Worm (Caenorhabditis elegans) whole organism, L2 larva: Measurements from ENCODE around the gene gst-7.

Source experiments
- C34F6.9 ChIP-seq: fragments of 150-350 bp; optimal IDR thresholded peaks from 2 replicates; lab custom pipeline; 2014; ENCODE audit warnings: missing biosample characterization, missing genetic modification characterization
- F13H6.1 ChIP-seq: sonication (generic microtip); optimal IDR thresholded peaks from 2 replicates; lab custom pipeline; 2016; ENCODE audit warnings: missing genetic modification characterization, missing compliant biosample characterization
- R02D3.7 ChIP-seq: fragments of 150-350 bp; optimal IDR thresholded peaks from 2 replicates; lab custom pipeline; 2014; ENCODE audit warnings: missing biosample characterization, missing genetic modification characterization
- Y55F3AM.14 ChIP-seq: fragments of 200-800 bp; sonication (Bioruptor generic); optimal IDR thresholded peaks from 2 replicates; lab custom pipeline; 2018; ENCODE audit warnings: mild to moderate bottlenecking, missing genetic modification characterization, missing compliant biosample characterization
- ZK546.5 ChIP-seq: sonication (generic microtip); optimal IDR thresholded peaks from 2 replicates; lab custom pipeline; 2017; ENCODE audit warnings: missing biosample characterization, missing genetic modification characterization
- alr-1 ChIP-seq: fragments of 150-350 bp; optimal IDR thresholded peaks from 2 replicates; lab custom pipeline; 2014; ENCODE audit warnings: missing biosample characterization, missing genetic modification characterization
- aly-2 ChIP-seq: fragments of 150-350 bp; optimal IDR thresholded peaks from 2 replicates; lab custom pipeline; 2014; ENCODE audit warnings: missing biosample characterization, missing genetic modification characterization
- ama-1 ChIP-seq: fragments of 150-350 bp; optimal IDR thresholded peaks from 2 replicates; lab custom pipeline; 2018; ENCODE audit warnings: inconsistent platforms
- blmp-1 ChIP-seq: sonication (generic microtip); optimal IDR thresholded peaks from 2 replicates; lab custom pipeline; 2017; ENCODE audit warnings: missing genetic modification characterization, mild to moderate bottlenecking, missing compliant biosample characterization, antibody characterized with exemption, moderate library complexity; ENCODE audit not compliant: insufficient read depth
- ceh-16 ChIP-seq: fragments of 150-350 bp; optimal IDR thresholded peaks from 2 replicates; lab custom pipeline; 2014; ENCODE audit warnings: missing biosample characterization, missing genetic modification characterization
- ceh-82 ChIP-seq: fragments of 150-350 bp; optimal IDR thresholded peaks from 2 replicates; lab custom pipeline; 2014; ENCODE audit warnings: missing biosample characterization, missing genetic modification characterization
- crh-2 ChIP-seq: sonication (generic microtip); optimal IDR thresholded peaks from 2 replicates; lab custom pipeline; 2017; ENCODE audit warnings: missing biosample characterization, missing genetic modification characterization
- dmd-4 ChIP-seq: sonication (generic microtip); optimal IDR thresholded peaks from 2 replicates; lab custom pipeline; 2017; ENCODE audit warnings: missing biosample characterization, missing genetic modification characterization
- egl-27 ChIP-seq: sonication (generic microtip); optimal IDR thresholded peaks from 3 replicates; lab custom pipeline; 2017; ENCODE audit warnings: missing biosample characterization, missing genetic modification reagents, missing genetic modification characterization
- elt-1 ChIP-seq: fragments of 150-350 bp; optimal IDR thresholded peaks from 2 replicates; lab custom pipeline; 2014; ENCODE audit warnings: missing biosample characterization, missing genetic modification characterization
- elt-3 ChIP-seq: sonication (generic microtip); optimal IDR thresholded peaks from 2 replicates; lab custom pipeline; 2017; ENCODE audit warnings: missing biosample characterization, missing genetic modification characterization
- fos-1 ChIP-seq: fragments of 150-350 bp; optimal IDR thresholded peaks from 2 replicates; lab custom pipeline; 2014; ENCODE audit warnings: missing biosample characterization, missing genetic modification characterization
- gmeb-1 ChIP-seq: fragments of 150-350 bp; optimal IDR thresholded peaks from 2 replicates; lab custom pipeline; 2014; ENCODE audit warnings: missing biosample characterization, missing genetic modification characterization
- lin-11 ChIP-seq: fragments of 150-350 bp; sonication (generic microtip); optimal IDR thresholded peaks from 2 replicates; lab custom pipeline; 2014; ENCODE audit warnings: missing biosample characterization, missing genetic modification characterization, inconsistent platforms, mixed read lengths
- lin-13 ChIP-seq: fragments of 150-350 bp; optimal IDR thresholded peaks from 2 replicates; lab custom pipeline; 2014; ENCODE audit warnings: missing biosample characterization, missing genetic modification reagents, missing genetic modification characterization
- lin-39 ChIP-seq: fragments of 150-350 bp; optimal IDR thresholded peaks from 2 replicates; lab custom pipeline; 2014; ENCODE audit warnings: missing biosample characterization, missing genetic modification reagents, missing genetic modification characterization
- lsy-2 ChIP-seq, 2 experiments: fragments of 150-350 bp in 1 of 2; sonication (generic microtip) in 1 of 2; optimal IDR thresholded peaks; 2 replicates each; lab custom pipeline; 2014 to 2017; ENCODE audit warnings: missing biosample characterization in 2 of 2, missing genetic modification characterization in 2 of 2
- mab-5 ChIP-seq: fragments of 150-350 bp; optimal IDR thresholded peaks from 2 replicates; lab custom pipeline; 2014; ENCODE audit warnings: missing biosample characterization, missing genetic modification characterization
- mbf-1 ChIP-seq: sonication (generic microtip); optimal IDR thresholded peaks from 2 replicates; lab custom pipeline; 2017; ENCODE audit warnings: missing biosample characterization, missing genetic modification characterization
- mdl-1 ChIP-seq, 2 experiments: fragments of 150-350 bp in 1 of 2; sonication (generic microtip) in 1 of 2; optimal IDR thresholded peaks; 2 replicates each; lab custom pipeline; 2017; ENCODE audit warnings: missing biosample characterization in 2 of 2, missing genetic modification characterization in 2 of 2
- nhr-10 ChIP-seq: sonication (generic microtip); optimal IDR thresholded peaks from 2 replicates; lab custom pipeline; 2017; ENCODE audit warnings: missing biosample characterization, missing genetic modification characterization
- nhr-11 ChIP-seq: fragments of 150-350 bp; optimal IDR thresholded peaks from 2 replicates; lab custom pipeline; 2014; ENCODE audit warnings: missing biosample characterization, missing genetic modification characterization
- nhr-12 ChIP-seq: fragments of 150-350 bp; optimal IDR thresholded peaks from 2 replicates; lab custom pipeline; 2014; ENCODE audit warnings: missing biosample characterization, missing genetic modification characterization
- nhr-129 ChIP-seq: fragments of 150-350 bp; optimal IDR thresholded peaks from 2 replicates; lab custom pipeline; 2014; ENCODE audit warnings: missing biosample characterization, missing genetic modification characterization
- nhr-21 ChIP-seq: fragments of 150-350 bp; optimal IDR thresholded peaks from 2 replicates; lab custom pipeline; 2014; ENCODE audit warnings: missing biosample characterization, missing genetic modification characterization
- nhr-25 ChIP-seq: fragments of 150-350 bp; sonication (generic microtip); optimal IDR thresholded peaks from 3 replicates; lab custom pipeline; 2014; ENCODE audit warnings: missing biosample characterization, missing genetic modification characterization
- nhr-6 ChIP-seq: fragments of 150-350 bp; optimal IDR thresholded peaks from 2 replicates; lab custom pipeline; 2014; ENCODE audit warnings: missing biosample characterization, missing genetic modification characterization
- nhr-77 ChIP-seq: fragments of 150-350 bp; optimal IDR thresholded peaks from 2 replicates; lab custom pipeline; 2014; ENCODE audit warnings: missing biosample characterization, missing genetic modification characterization
- peb-1 ChIP-seq: fragments of 150-350 bp; optimal IDR thresholded peaks from 2 replicates; lab custom pipeline; 2014; ENCODE audit warnings: missing biosample characterization, missing genetic modification characterization
- sem-4 ChIP-seq: fragments of 150-350 bp; optimal IDR thresholded peaks from 2 replicates; lab custom pipeline; 2014; ENCODE audit warnings: missing biosample characterization, missing genetic modification reagents, missing genetic modification characterization
- skn-1 ChIP-seq: sonication (generic microtip); optimal IDR thresholded peaks from 2 replicates; lab custom pipeline; 2017; ENCODE audit warnings: missing biosample characterization, missing genetic modification characterization
- sma-3 ChIP-seq: sonication (generic microtip); optimal IDR thresholded peaks from 2 replicates; lab custom pipeline; 2016; ENCODE audit warnings: missing genetic modification reagents, missing genetic modification characterization, missing compliant biosample characterization
- sma-9 ChIP-seq, 2 experiments: fragments of 150-350 bp in 1 of 2; sonication (generic microtip) in 1 of 2; optimal IDR thresholded peaks; 2 replicates each; lab custom pipeline; 2014 to 2016; ENCODE audit warnings: missing genetic modification characterization in 2 of 2, mild to moderate bottlenecking in 1 of 2, missing biosample characterization in 1 of 2, missing compliant biosample characterization in 1 of 2, missing genetic modification reagents in 1 of 2, moderate library complexity in 1 of 2
- snpc-4 ChIP-seq: fragments of 150-350 bp; optimal IDR thresholded peaks from 2 replicates; lab custom pipeline; 2014; ENCODE audit warnings: missing biosample characterization, missing genetic modification characterization
- unc-39 ChIP-seq: fragments of 150-350 bp; optimal IDR thresholded peaks from 2 replicates; lab custom pipeline; 2014; ENCODE audit warnings: missing biosample characterization, missing genetic modification characterization
- unc-55 ChIP-seq: fragments of 150-350 bp; sonication (generic microtip); optimal IDR thresholded peaks from 3 replicates; lab custom pipeline; 2014; ENCODE audit warnings: missing biosample characterization, missing genetic modification reagents, missing genetic modification characterization
- unc-62 ChIP-seq: fragments of 150-350 bp; optimal IDR thresholded peaks from 2 replicates; lab custom pipeline; 2014; ENCODE audit warnings: missing biosample characterization, missing genetic modification reagents, missing genetic modification characterization
- zag-1 ChIP-seq: fragments of 150-350 bp; optimal IDR thresholded peaks from 2 replicates; lab custom pipeline; 2014; ENCODE audit warnings: missing biosample characterization, missing genetic modification characterization
- ztf-1 ChIP-seq: fragments of 200-800 bp; sonication (Bioruptor generic); conservative IDR thresholded peaks from 2 replicates; pipeline ENCODE4 v1.3.6; 2022; ENCODE audit warnings: missing genetic modification characterization, missing compliant biosample characterization
- ztf-11 ChIP-seq: sonication (generic microtip); optimal IDR thresholded peaks from 2 replicates; lab custom pipeline; 2017; ENCODE audit warnings: missing biosample characterization, missing genetic modification characterization
- ztf-4 ChIP-seq: fragments of 150-350 bp; optimal IDR thresholded peaks from 2 replicates; lab custom pipeline; 2014; ENCODE audit warnings: missing biosample characterization, missing genetic modification characterization

gst-7 gene

DNA sequence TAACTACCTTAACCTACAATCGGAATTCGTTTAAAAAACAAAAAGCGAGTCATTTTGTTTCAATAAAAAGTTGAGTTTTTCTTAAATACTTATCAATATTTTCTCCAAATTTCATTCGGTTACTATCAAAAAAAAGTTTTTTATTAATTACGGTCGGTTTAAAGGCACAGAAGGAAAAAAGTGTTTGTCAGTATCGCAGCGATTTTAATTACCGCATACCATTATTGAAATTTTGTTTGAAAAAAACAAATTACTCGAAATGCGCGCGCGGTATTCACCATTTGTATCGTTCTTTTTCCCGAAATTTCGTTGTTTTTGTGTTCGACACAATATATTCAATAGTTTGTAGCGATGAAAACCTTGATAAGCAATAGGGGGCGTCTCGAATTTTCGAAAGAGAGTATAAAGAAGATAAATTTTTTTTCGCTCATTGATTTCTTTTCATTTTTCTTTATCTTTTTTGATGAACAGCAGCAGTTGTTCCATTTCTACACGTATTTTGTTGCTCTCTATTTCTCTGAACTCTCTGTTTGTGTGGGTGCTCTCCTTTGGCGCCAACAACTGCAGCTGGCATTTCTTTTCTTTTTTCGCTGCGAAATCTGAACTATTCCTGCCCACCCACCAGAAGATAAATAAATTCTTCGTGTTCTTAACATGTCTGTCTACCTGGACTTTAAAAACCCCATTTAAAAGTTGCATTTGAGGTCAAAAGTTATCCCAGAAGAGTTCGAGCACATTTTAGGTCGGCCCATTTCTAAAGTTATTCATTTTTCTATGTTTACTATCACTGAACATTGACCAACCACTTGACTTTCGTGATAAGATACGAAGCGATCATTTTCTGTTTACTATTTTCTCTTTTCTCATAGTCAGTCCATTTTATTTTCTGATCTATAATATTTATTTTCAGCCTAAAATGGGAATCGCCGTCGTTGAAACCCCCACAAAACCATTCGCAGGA is 6.9 kb downstream of the gst-7 start, which contains the start of gene pgm-1:
TSS of gene pgm-1 (plus strand) at position 911 of the 961 bp plus-strand sequence.
- TF ChIP-seq crh-2 (peak; percentile 53), ZK546.5 (tag; lab: Kevin White, UChicago) (no peak), mbf-1 (tag; lab: Kevin White, UChicago) (no peak), unc-62 (no peak), nhr-11 (tag; lab: Kevin White, UChicago) (no peak), unc-55 (peak; percentile 9), lsy-2 (tag; optimal IDR thresholded peaks at IDR 0.05; lab: Kevin White, UChicago) (peak in 1 of 2 experiments; percentile 23), mab-5 (tag; lab: Kevin White, UChicago) (no peak), zag-1 (tag; lab: Kevin White, UChicago) (no peak), elt-3 (tag; lab: Kevin White, UChicago) (no peak), C34F6.9 (tag; lab: Kevin White, UChicago) (peak; percentile 70), ztf-1 (GFP tag; lab: Robert Waterston, UW) (no peak), mdl-1 (tag; optimal IDR thresholded peaks at IDR 0.05; lab: Kevin White, UChicago) (no peak), sma-3 (GFP tag; lab: Kevin White, UChicago) (no peak), ceh-82 (tag; lab: Kevin White, UChicago) (no peak), nhr-10 (tag; lab: Kevin White, UChicago) (no peak), nhr-77 (tag; lab: Kevin White, UChicago) (no peak), ztf-4 (tag; lab: Kevin White, UChicago) (no peak), lin-39 (tag; lab: Kevin White, UChicago) (no peak), R02D3.7 (tag; lab: Kevin White, UChicago) (no peak), aly-2 (tag; lab: Kevin White, UChicago) (no peak), elt-1 (tag; lab: Kevin White, UChicago) (no peak), skn-1 (tag; lab: Kevin White, UChicago) (no peak), nhr-12 (tag; lab: Kevin White, UChicago) (no peak), nhr-129 (tag; lab: Kevin White, UChicago) (peak; percentile 33), sem-4 (no peak), blmp-1 (no peak), peb-1 (tag; lab: Kevin White, UChicago) (no peak), ama-1 (peak; percentile 50), egl-27 (tag; lab: Kevin White, UChicago) (no peak), fos-1 (tag; lab: Kevin White, UChicago) (peak; percentile 15), nhr-21 (tag; lab: Kevin White, UChicago) (no peak), alr-1 (tag; lab: Kevin White, UChicago) (no peak), snpc-4 (no peak), ceh-16 (tag; lab: Kevin White, UChicago) (no peak), F13H6.1 (tag; lab: Kevin White, UChicago) (peak; percentile 52), sma-9 (GFP tag; optimal IDR thresholded peaks at IDR 0.05; lab: Kevin White, UChicago) (peak; percentile 45), sma-9 (tag; optimal IDR thresholded peaks at IDR 0.05; lab: Kevin White, UChicago) (no peak)

DNA sequence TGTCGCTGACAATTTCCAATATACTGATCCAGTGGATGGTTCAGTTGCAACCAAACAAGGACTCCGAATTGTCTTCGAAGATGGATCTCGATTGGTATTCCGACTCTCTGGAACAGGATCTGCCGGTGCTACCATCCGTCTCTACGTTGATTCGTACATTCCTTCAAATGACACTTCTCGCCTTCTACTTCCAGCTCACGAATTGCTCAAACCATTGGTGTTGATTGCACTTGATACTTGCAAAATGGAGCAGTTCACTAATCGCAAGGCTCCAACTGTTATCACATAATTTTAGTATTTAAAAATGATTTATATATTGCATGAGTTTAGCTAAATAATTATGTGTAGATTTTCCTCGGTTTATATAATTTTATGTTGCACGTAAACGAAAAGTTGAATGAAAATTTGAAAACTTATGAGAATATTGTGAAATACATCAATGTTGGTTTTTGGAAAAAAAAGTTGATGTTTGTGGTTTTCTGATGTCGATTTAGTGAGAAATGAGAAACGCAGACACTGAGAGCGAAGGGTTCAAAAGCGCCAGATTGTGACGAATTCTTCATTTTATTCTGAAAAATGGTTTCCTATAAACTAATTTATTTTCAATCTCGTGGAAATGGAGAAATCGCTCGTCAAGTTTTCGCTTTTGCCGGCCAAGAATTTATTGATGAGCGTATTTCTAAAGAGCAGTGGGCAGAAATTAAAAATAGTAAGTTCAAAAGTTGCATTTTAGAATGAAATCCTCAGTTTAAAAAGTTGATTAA is 9.3 kb downstream of the gst-7 start, which contains the start of gene gst-9:
TSS of gene gst-9 (plus strand) at position 574 of the 764 bp plus-strand sequence.
- no peak for TF ChIP-seq elt-3 (tag; lab: Kevin White, UChicago)
- peak; percentile 33 for TF ChIP-seq sma-9 (GFP tag; optimal IDR thresholded peaks at IDR 0.05; lab: Kevin White, UChicago)
- no peak for TF ChIP-seq sma-9 (tag; optimal IDR thresholded peaks at IDR 0.05; lab: Kevin White, UChicago)
- TF ChIP-seq ZK546.5 (tag; lab: Kevin White, UChicago), result no peak
- no peak for TF ChIP-seq nhr-25 (tag; lab: Kevin White, UChicago)
- TF ChIP-seq egl-27 (tag; lab: Kevin White, UChicago), result no peak
- TF ChIP-seq ztf-4 (tag; lab: Kevin White, UChicago), result peak; percentile 66
- no peak for TF ChIP-seq nhr-21 (tag; lab: Kevin White, UChicago)
- TF ChIP-seq sma-3 (GFP tag; lab: Kevin White, UChicago), result peak; percentile 23
- no peak for TF ChIP-seq R02D3.7 (tag; lab: Kevin White, UChicago)
- no peak for TF ChIP-seq unc-39
- no peak for TF ChIP-seq gmeb-1 (tag; lab: Kevin White, UChicago)
- peak; percentile 33 for TF ChIP-seq nhr-129 (tag; lab: Kevin White, UChicago)
- TF ChIP-seq blmp-1, result no peak
- no peak for TF ChIP-seq dmd-4 (tag; lab: Kevin White, UChicago)
- no peak for TF ChIP-seq Y55F3AM.14 (GFP tag; lab: Kevin White, UChicago)
- no peak for TF ChIP-seq nhr-12 (tag; lab: Kevin White, UChicago)
- TF ChIP-seq sem-4, result no peak
- TF ChIP-seq F13H6.1 (tag; lab: Kevin White, UChicago), result peak; percentile 25
- TF ChIP-seq nhr-11 (tag; lab: Kevin White, UChicago), result no peak
- no peak for TF ChIP-seq ztf-11
- TF ChIP-seq lin-11 (tag; lab: Kevin White, UChicago), result no peak
- no peak for TF ChIP-seq lin-13 (GFP tag; lab: Kevin White, UChicago)
- TF ChIP-seq nhr-77 (tag; lab: Kevin White, UChicago), result no peak
- peak; percentile 43 for TF ChIP-seq unc-55
- peak; percentile 8 for TF ChIP-seq nhr-6 (tag; lab: Kevin White, UChicago)
- no peak for TF ChIP-seq skn-1 (tag; lab: Kevin White, UChicago)
- TF ChIP-seq ztf-1 (GFP tag; lab: Robert Waterston, UW), result no peak
- TF ChIP-seq mbf-1 (tag; lab: Kevin White, UChicago), result no peak
